Worm (Caenorhabditis elegans): ENCODE results near the gene srz-23.

- TF ChIP-seq unc-62 (GFP tag; optimal IDR thresholded peaks at IDR 0.05 in 1 of 2), result no peak
- no peak for TF ChIP-seq unc-62 (tag; optimal IDR thresholded peaks at IDR 0.05)
- no peak for TF ChIP-seq nhr-102 (tag; optimal IDR thresholded peaks at IDR 0.05)
- no peak for TF ChIP-seq zfp-2 (tag; optimal IDR thresholded peaks at IDR 0.05)
- TF ChIP-seq cey-2 (tag; optimal IDR thresholded peaks at IDR 0.05; ENCODE audit: borderline replicate concordance, insufficient read depth), result no peak
- no peak for TF ChIP-seq mep-1 (tag; optimal IDR thresholded peaks at IDR 0.05)
- TF ChIP-seq aly-2 (tag; optimal IDR thresholded peaks at IDR 0.05), result no peak
- TF ChIP-seq daf-8 (GFP tag; IDR thresholded peaks at IDR 0.05), result no peak
- no peak for TF ChIP-seq nhr-25 (tag; optimal IDR thresholded peaks at IDR 0.05; ENCODE audit: borderline replicate concordance, insufficient read depth)
- no peak for TF ChIP-seq dpl-1 (GFP tag; optimal IDR thresholded peaks at IDR 0.05)
- no peak for TF ChIP-seq ama-1 (optimal IDR thresholded peaks at IDR 0.05)
Measured at ce11 chrIV:3504144-3504543, 50.7 kb downstream of the srz-23 start, which contains the start of gene srz-83.

Data from whole organism, L4 larva.